Worm (Caenorhabditis elegans): ENCODE measurements around the gene smi-1.

DNA sequence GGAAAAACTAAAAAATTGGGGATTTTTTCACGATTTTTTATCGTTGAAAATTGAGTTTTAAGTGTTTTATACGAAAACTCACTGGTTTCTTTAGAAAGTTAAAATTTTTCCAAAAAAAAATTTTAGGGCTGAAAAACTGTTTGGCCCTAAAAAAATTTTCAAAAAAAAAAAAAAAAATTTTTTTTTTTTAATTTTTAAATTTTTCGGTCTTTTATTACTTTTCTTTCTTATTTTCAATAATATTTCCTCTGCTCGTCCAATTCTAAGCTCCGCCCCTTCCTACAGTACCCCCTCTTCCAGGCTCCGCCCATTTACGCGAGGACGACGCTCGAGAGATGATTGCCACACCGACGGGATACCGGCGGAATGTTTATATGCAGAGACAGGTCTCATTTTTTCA lies 29.4 kb upstream of the smi-1 start, which contains the start of gene pqn-82:
- TF ChIP-seq W03F9.2 (tag; optimal IDR thresholded peaks at IDR 0.05) (no peak), him-1 (tag; optimal IDR thresholded peaks at IDR 0.05) (no peak), dao-5 (tag; optimal IDR thresholded peaks at IDR 0.05) (no peak)

Measured in whole organism, L4/young adult.